Fruit fly (Drosophila melanogaster) whole organism, embryonic: Measurements from ENCODE around the gene CG8301.

Experiments used
- Abd-B ChIP-seq: fragments of 200-800 bp; sonication (Bioruptor generic); optimal IDR thresholded peaks from 2 replicates; lab custom pipeline; 2018; ENCODE audit warnings: missing biosample characterization, mild to moderate bottlenecking, missing genetic modification characterization, moderate library complexity
- B-H2 ChIP-seq: fragments of 200-800 bp; sonication (Bioruptor generic); optimal IDR thresholded peaks from 2 replicates; lab custom pipeline; 2018; ENCODE audit warnings: missing biosample characterization, mild to moderate bottlenecking, missing genetic modification characterization
- BEAF-32 ChIP-seq: fragments of 200-800 bp; sonication (Bioruptor generic); optimal IDR thresholded peaks from 3 replicates; lab custom pipeline; 2017; ENCODE audit warnings: missing biosample characterization, missing genetic modification characterization, mild to moderate bottlenecking, moderate library complexity, missing genetic modification reagents
- CG10209 ChIP-seq: fragments of 200-800 bp; sonication (Bioruptor generic); optimal IDR thresholded peaks from 3 replicates; lab custom pipeline; 2017; ENCODE audit warnings: missing biosample characterization, mild to moderate bottlenecking, missing genetic modification characterization, missing genetic modification reagents
- CG10274 ChIP-seq: fragments of 200-800 bp; sonication (Bioruptor generic); optimal IDR thresholded peaks from 3 replicates; lab custom pipeline; 2017; ENCODE audit warnings: missing biosample characterization, mild to moderate bottlenecking, missing genetic modification characterization
- CG12236 ChIP-seq: fragments of 200-800 bp; sonication (Bioruptor generic); optimal IDR thresholded peaks from 2 replicates; lab custom pipeline; 2016; ENCODE audit warnings: missing biosample characterization, missing genetic modification characterization
- CG15269 ChIP-seq: fragments of 200-800 bp; sonication (Bioruptor generic); optimal IDR thresholded peaks from 2 replicates; lab custom pipeline; 2018; ENCODE audit warnings: missing biosample characterization, mild to moderate bottlenecking, missing genetic modification characterization, moderate library complexity
- CG15696 ChIP-seq: fragments of 200-800 bp; sonication (Bioruptor generic); optimal IDR thresholded peaks from 2 replicates; lab custom pipeline; 2019; ENCODE audit warnings: missing biosample characterization, mild to moderate bottlenecking, missing genetic modification characterization, moderate library complexity
- CG16815 ChIP-seq: fragments of 200-800 bp; sonication (Bioruptor generic); optimal IDR thresholded peaks from 3 replicates; lab custom pipeline; 2017; ENCODE audit warnings: missing biosample characterization, mild to moderate bottlenecking, missing genetic modification characterization
- CG17186 ChIP-seq: fragments of 200-800 bp; sonication (Bioruptor generic); optimal IDR thresholded peaks from 3 replicates; lab custom pipeline; 2017; ENCODE audit warnings: missing biosample characterization, missing genetic modification reagents, missing genetic modification characterization
- CG18619 ChIP-seq: fragments of 200-800 bp; sonication (Bioruptor generic); optimal IDR thresholded peaks from 3 replicates; lab custom pipeline; 2017; ENCODE audit warnings: missing biosample characterization, mild to moderate bottlenecking, missing genetic modification characterization
- CG2116 ChIP-seq: fragments of 200-800 bp; sonication (Bioruptor generic); optimal IDR thresholded peaks from 3 replicates; lab custom pipeline; 2018; ENCODE audit warnings: missing biosample characterization, mild to moderate bottlenecking, missing genetic modification characterization
- CG3407 ChIP-seq: fragments of 200-800 bp; sonication (Bioruptor generic); optimal IDR thresholded peaks from 2 replicates; lab custom pipeline; 2018; ENCODE audit warnings: missing biosample characterization, mild to moderate bottlenecking, missing genetic modification characterization
- CG3726 ChIP-seq: fragments of 200-800 bp; sonication (Bioruptor generic); IDR thresholded peaks from 3 replicates; pipeline ENCODE4, ENCODE4 v1.3.6; 2022; ENCODE audit warnings: missing biosample characterization, missing genetic modification characterization
- CG3847 ChIP-seq: fragments of 200-800 bp; sonication (Bioruptor generic); IDR thresholded peaks from 2 replicates; pipeline ENCODE4 v1.3.6; 2022; ENCODE audit warnings: missing biosample characterization, missing genetic modification characterization
- CG4360 ChIP-seq: fragments of 200-800 bp; sonication (Bioruptor generic); IDR thresholded peaks from 2 replicates; pipeline ENCODE4 v1.3.6; 2022; ENCODE audit warnings: missing biosample characterization, missing genetic modification characterization
- CG4854 ChIP-seq: fragments of 200-800 bp; sonication (Bioruptor generic); optimal IDR thresholded peaks from 2 replicates; lab custom pipeline; 2016; ENCODE audit warnings: missing biosample characterization, missing genetic modification characterization, inconsistent platforms
- CG5245 ChIP-seq: fragments of 200-800 bp; sonication (Bioruptor generic); optimal IDR thresholded peaks from 3 replicates; lab custom pipeline; 2016; ENCODE audit warnings: missing biosample characterization, missing genetic modification characterization
- CG8388 ChIP-seq: fragments of 200-800 bp; sonication (Bioruptor generic); optimal IDR thresholded peaks from 2 replicates; lab custom pipeline; 2019; ENCODE audit warnings: missing biosample characterization, mild to moderate bottlenecking, missing genetic modification characterization, moderate library complexity
- CG8944 ChIP-seq: fragments of 200-800 bp; sonication (Bioruptor generic); optimal IDR thresholded peaks from 3 replicates; lab custom pipeline; 2016; ENCODE audit warnings: missing biosample characterization, missing genetic modification characterization
- CG9437 ChIP-seq: fragments of 200-800 bp; sonication (Bioruptor generic); optimal IDR thresholded peaks from 2 replicates; lab custom pipeline; 2018; ENCODE audit warnings: missing biosample characterization, mild to moderate bottlenecking, missing genetic modification characterization
- Drgx ChIP-seq: fragments of 200-800 bp; sonication (Bioruptor generic); IDR thresholded peaks from 2 replicates; pipeline ENCODE4 v1.3.6; 2022; ENCODE audit warnings: missing biosample characterization, missing genetic modification characterization
- Hmx ChIP-seq: fragments of 200-800 bp; sonication (Bioruptor generic); optimal IDR thresholded peaks from 2 replicates; lab custom pipeline; 2016; ENCODE audit warnings: missing biosample characterization, missing genetic modification characterization
- Pdp1 ChIP-seq, 2 experiments: fragments of 200-800 bp; sonication (Bioruptor generic); optimal IDR thresholded peaks; 3 replicates each; lab custom pipeline; 2016; ENCODE audit warnings: missing biosample characterization in 2 of 2, missing genetic modification characterization in 2 of 2, mild to moderate bottlenecking in 1 of 2, moderate library complexity in 1 of 2
- Xbp1 ChIP-seq: fragments of 200-800 bp; sonication (Bioruptor generic); optimal IDR thresholded peaks from 3 replicates; lab custom pipeline; 2016; ENCODE audit warnings: missing biosample characterization, mild to moderate bottlenecking, missing genetic modification characterization
- Xrp1 ChIP-seq: fragments of 200-800 bp; sonication (Bioruptor generic); IDR thresholded peaks from 2 replicates; pipeline ENCODE4 v1.3.6; 2022; ENCODE audit warnings: missing biosample characterization, missing genetic modification characterization
- YL-1 ChIP-seq: fragments of 200-800 bp; sonication (Bioruptor generic); optimal IDR thresholded peaks from 3 replicates; lab custom pipeline; 2017; ENCODE audit warnings: missing biosample characterization, mild to moderate bottlenecking, missing genetic modification characterization
- bab2 ChIP-seq: fragments of 200-800 bp; sonication (Bioruptor generic); optimal IDR thresholded peaks from 2 replicates; lab custom pipeline; 2016; ENCODE audit warnings: missing biosample characterization, missing genetic modification characterization
- bcd ChIP-seq: fragments of 200-800 bp; sonication (Bioruptor generic); optimal IDR thresholded peaks from 2 replicates; lab custom pipeline; 2017; ENCODE audit warnings: missing biosample characterization, mild to moderate bottlenecking, missing genetic modification characterization
- bigmax ChIP-seq: fragments of 200-800 bp; sonication (Bioruptor generic); optimal IDR thresholded peaks from 2 replicates; lab custom pipeline; 2018; ENCODE audit warnings: missing biosample characterization, mild to moderate bottlenecking, missing genetic modification characterization
- chinmo ChIP-seq: fragments of 200-800 bp; sonication (Bioruptor generic); IDR thresholded peaks from 4 replicates; pipeline ENCODE4 v1.3.6; 2022; ENCODE audit warnings: missing biosample characterization, missing genetic modification characterization; ENCODE audit not compliant: partially characterized antibody
- dmrt99B ChIP-seq: fragments of 200-800 bp; sonication (Bioruptor generic); optimal IDR thresholded peaks from 2 replicates; lab custom pipeline; 2018; ENCODE audit warnings: missing biosample characterization, mild to moderate bottlenecking, missing genetic modification characterization, moderate library complexity
- eve ChIP-seq, 2 experiments: fragments of >200 bp; optimal IDR thresholded peaks; 2 replicates each; lab custom pipeline; 2017; ENCODE audit warnings: missing biosample characterization in 2 of 2, missing genetic modification characterization in 2 of 2
- fd96Cb ChIP-seq: fragments of 200-800 bp; sonication (Bioruptor generic); optimal IDR thresholded peaks from 2 replicates; lab custom pipeline; 2018; ENCODE audit warnings: missing biosample characterization, mild to moderate bottlenecking, missing genetic modification characterization, moderate library complexity
- gcm2 ChIP-seq: fragments of 200-800 bp; sonication (Bioruptor generic); optimal IDR thresholded peaks from 2 replicates; lab custom pipeline; 2016; ENCODE audit warnings: missing biosample characterization, missing genetic modification characterization
- grau ChIP-seq: fragments of 200-800 bp; optimal IDR thresholded peaks from 3 replicates; lab custom pipeline; 2019; ENCODE audit warnings: missing biosample characterization, mild to moderate bottlenecking, missing genetic modification characterization, moderate library complexity
- hbn ChIP-seq: fragments of 200-800 bp; sonication (Bioruptor generic); IDR thresholded peaks from 2 replicates; pipeline ENCODE4 v1.3.6; 2022; ENCODE audit warnings: missing biosample characterization, missing genetic modification characterization; ENCODE audit not compliant: partially characterized antibody
- hkb ChIP-seq, 2 experiments: fragments of 200-800 bp in 1 of 2; fragments of >200 bp in 1 of 2; sonication (Bioruptor generic) in 1 of 2; IDR thresholded peaks in 1 of 2; optimal IDR thresholded peaks in 1 of 2; 2 replicates each; pipeline versions ENCODE4 v1.3.6 to Lab custom; 2017 to 2022; ENCODE audit warnings: missing biosample characterization in 1 of 2, missing genetic modification characterization in 1 of 2
- lab ChIP-seq: fragments of 200-800 bp; sonication (Bioruptor generic); optimal IDR thresholded peaks from 3 replicates; lab custom pipeline; 2017; ENCODE audit warnings: missing biosample characterization, missing genetic modification characterization, mild to moderate bottlenecking, moderate library complexity, missing genetic modification reagents
- lola ChIP-seq, 3 experiments: fragments of >200 bp in 2 of 3; fragments of 200-800 bp in 1 of 3; sonication (Bioruptor generic) in 1 of 3; optimal IDR thresholded peaks; 2 replicates each; lab custom pipeline; 2017 to 2019; ENCODE audit warnings: missing biosample characterization in 3 of 3, missing genetic modification characterization in 3 of 3, mild to moderate bottlenecking in 1 of 3, moderate library complexity in 1 of 3
- mam ChIP-seq: fragments of 200-800 bp; sonication (Bioruptor generic); optimal IDR thresholded peaks from 3 replicates; lab custom pipeline; 2016; ENCODE audit warnings: missing biosample characterization, missing genetic modification characterization
- pnt ChIP-seq: fragments of 200-800 bp; sonication (Bioruptor generic); optimal IDR thresholded peaks from 3 replicates; lab custom pipeline; 2016; ENCODE audit warnings: missing biosample characterization, missing genetic modification characterization
- sens ChIP-seq: fragments of 200-800 bp; sonication (Bioruptor generic); peaks from one replicate; lab custom pipeline; 2016; ENCODE audit warnings: missing biosample characterization, missing genetic modification characterization
- sim ChIP-seq: fragments of 200-800 bp; sonication (Bioruptor generic); IDR thresholded peaks from 2 replicates; pipeline ENCODE4 v1.3.6; 2022; ENCODE audit warnings: missing biosample characterization, missing genetic modification characterization
- sisA ChIP-seq: fragments of 200-800 bp; sonication (Bioruptor generic); IDR thresholded peaks from 2 replicates; pipeline ENCODE4 v1.3.6; 2022; ENCODE audit warnings: missing biosample characterization, missing genetic modification characterization
- slou ChIP-seq: fragments of 200-800 bp; sonication (Bioruptor generic); optimal IDR thresholded peaks from 3 replicates; lab custom pipeline; 2016; ENCODE audit warnings: missing biosample characterization, missing genetic modification characterization
- sob ChIP-seq: fragments of 200-800 bp; sonication (Bioruptor generic); IDR thresholded peaks from 2 replicates; pipeline ENCODE4 v1.3.6; 2022; ENCODE audit warnings: missing biosample characterization, missing genetic modification characterization
- ssp ChIP-seq: fragments of 200-800 bp; sonication (Bioruptor generic); IDR thresholded peaks from 2 replicates; pipeline ENCODE4 v1.3.6; 2022; ENCODE audit warnings: missing biosample characterization, missing genetic modification characterization
- vfl ChIP-seq: fragments of 200-800 bp; sonication (Bioruptor generic); optimal IDR thresholded peaks from 2 replicates; lab custom pipeline; 2016; ENCODE audit warnings: missing biosample characterization, missing genetic modification characterization

CG8301 gene

dm6 chr3R:9598099-9598498, 17.0 kb downstream of the CG8301 start (continued):
- TF ChIP-seq Xrp1 (GFP tag; lab: Robert Waterston, UW) (peak; percentile 36; the same call in 1 of the 2 replicates), sens (GFP tag; lab: Kevin White, UChicago) (peak; percentile 92), bab2 (GFP tag; lab: Kevin White, UChicago) (no peak), CG17186 (GFP tag; lab: Kevin White, UChicago) (peak; percentile 33), CG3847 (GFP tag; lab: Robert Waterston, UW) (no peak), CG18619 (peak; percentile 39), CG4360 (GFP tag; lab: Robert Waterston, UW) (no peak), hbn (no peak), CG15696 (tag; lab: Kevin White, UChicago) (peak; percentile 12), Pdp1 (GFP tag; optimal IDR thresholded peaks at IDR 0.05; lab: Kevin White, UChicago) (peak in 1 of 2 experiments; percentile 32), CG16815 (GFP tag; lab: Kevin White, UChicago) (peak; percentile 40), CG10274 (no peak), CG2116 (GFP tag; lab: Kevin White, UChicago) (no peak), sisA (peak; percentile 58; the same call in 1 of the 2 replicates), CG12236 (GFP tag; lab: Kevin White, UChicago) (peak; percentile 26), Hmx (GFP tag; lab: Kevin White, UChicago) (no peak), lab (peak; percentile 37), Xbp1 (GFP tag; lab: Kevin White, UChicago) (peak; percentile 64), bcd (GFP tag; lab: Kevin White, UChicago) (peak; percentile 55), sob (GFP tag; lab: Robert Waterston, UW) (peak; percentile 20; the same call in 1 of the 2 replicates), CG3407 (peak; percentile 54), bigmax (GFP tag; lab: Kevin White, UChicago) (no peak), Drgx (GFP tag; lab: Robert Waterston, UW) (peak; percentile 73), grau (tag; lab: Kevin White, UChicago) (peak; percentile 63), CG5245 (GFP tag; lab: Kevin White, UChicago) (peak; percentile 59), vfl (GFP tag; lab: Kevin White, UChicago) (no peak), CG8944 (GFP tag; lab: Kevin White, UChicago) (peak; percentile 51), Abd-B (GFP tag; lab: Kevin White, UChicago) (peak; percentile 38), BEAF-32 (GFP tag; lab: Kevin White, UChicago) (no peak), sim (0 out of 2 replicates have a peak, but pooled peaks have one; percentile 40), slou (no peak), hkb (optimal IDR thresholded peaks at IDR 0.05; lab: Kevin White, UChicago) (no peak), hkb (GFP tag; IDR thresholded peaks at IDR 0.05; lab: Robert Waterston, UW) (0 out of 2 replicates have a peak, but pooled peaks have one; percentile 18), CG15269 (tag; lab: Kevin White, UChicago) (peak; percentile 13), ssp (GFP tag; lab: Robert Waterston, UW) (peak; percentile 33; the same call in 1 of the 2 replicates), chinmo (GFP tag; lab: Robert Waterston, UW) (no peak), B-H2 (GFP tag; lab: Kevin White, UChicago) (no peak), dmrt99B (peak; percentile 71), gcm2 (GFP tag; lab: Kevin White, UChicago) (no peak), mam (GFP tag; lab: Kevin White, UChicago) (no peak), fd96Cb (peak; percentile 75), CG8388 (GFP tag; lab: Kevin White, UChicago) (peak; percentile 66), CG3726 (GFP tag; lab: Robert Waterston, UW) (no peak), CG10209 (peak; percentile 58), pnt (GFP tag; lab: Kevin White, UChicago) (peak; percentile 56), CG4854 (GFP tag; lab: Kevin White, UChicago) (no peak), CG9437 (GFP tag; lab: Kevin White, UChicago) (no peak), eve (GFP tag; optimal IDR thresholded peaks at IDR 0.05; lab: Kevin White, UChicago) (peak in 1 of 2 experiments; percentile 85), YL-1 (GFP tag; lab: Kevin White, UChicago) (no peak), lola (GFP tag; optimal IDR thresholded peaks at IDR 0.05; lab: Kevin White, UChicago) (peak in 1 of 3 experiments; percentile 73)
